Worm (Caenorhabditis elegans) whole organism, L1 larva: ENCODE results near the gene K10C2.2.

ENCODE experiments used
- C34B4.2 ChIP-seq: sonication (generic microtip); optimal IDR thresholded peaks from 2 replicates; lab custom pipeline; 2017; ENCODE audit warnings: mild to moderate bottlenecking, missing genetic modification characterization, missing compliant biosample characterization
- alr-1 ChIP-seq: fragments of 200-800 bp; sonication (Bioruptor generic); optimal IDR thresholded peaks from 2 replicates; lab custom pipeline; 2018; ENCODE audit warnings: borderline replicate concordance, mild to moderate bottlenecking, missing genetic modification characterization, missing compliant biosample characterization
- ceh-8 ChIP-seq: fragments of 200-800 bp; sonication (Bioruptor generic); optimal IDR thresholded peaks from 2 replicates; lab custom pipeline; 2018; ENCODE audit warnings: mild to moderate bottlenecking, missing genetic modification characterization, moderate library complexity, missing compliant biosample characterization
- ceh-82 ChIP-seq, 3 experiments: fragments of 150-350 bp in 1 of 3; sonication (generic microtip) in 2 of 3; optimal IDR thresholded peaks; 2 replicates each; lab custom pipeline; 2014 to 2017; ENCODE audit warnings: missing biosample characterization in 3 of 3, missing genetic modification characterization in 3 of 3
- dsc-1 ChIP-seq: sonication (generic microtip); optimal IDR thresholded peaks from 2 replicates; lab custom pipeline; 2016; ENCODE audit warnings: mild to moderate bottlenecking, missing genetic modification characterization, missing compliant biosample characterization
- efl-1 ChIP-seq, 4 experiments: fragments of 150-350 bp; optimal IDR thresholded peaks in 3 of 4; peaks in 1 of 4; 1 replicate in 1 of 4; 2 replicates in 3 of 4; lab custom pipeline; 2014; ENCODE audit warnings: missing biosample characterization in 2 of 4, missing genetic modification characterization in 2 of 4, missing genetic modification reagents in 2 of 4
- elt-2 ChIP-seq: sonication (generic microtip); optimal IDR thresholded peaks from 2 replicates; lab custom pipeline; 2016; ENCODE audit warnings: missing genetic modification characterization, mild to moderate bottlenecking, inconsistent platforms, missing compliant biosample characterization, missing genetic modification reagents
- ets-5 ChIP-seq: fragments of 200-800 bp; sonication (Bioruptor generic); IDR thresholded peaks from 2 replicates; pipeline ENCODE4 v1.3.6; 2022; ENCODE audit warnings: missing genetic modification characterization, missing compliant biosample characterization
- fkh-4 ChIP-seq: sonication (generic microtip); optimal IDR thresholded peaks from 2 replicates; lab custom pipeline; 2016; ENCODE audit warnings: missing compliant biosample characterization, missing genetic modification characterization, borderline replicate concordance
- hlh-17 ChIP-seq: fragments of 200-800 bp; sonication (Bioruptor generic); optimal IDR thresholded peaks from 2 replicates; lab custom pipeline; 2018; ENCODE audit warnings: missing genetic modification characterization, mild to moderate bottlenecking, missing compliant biosample characterization, moderate library complexity, borderline replicate concordance
- hlh-4 ChIP-seq: sonication (generic microtip); optimal IDR thresholded peaks from 2 replicates; lab custom pipeline; 2016; ENCODE audit warnings: mild to moderate bottlenecking, missing genetic modification characterization, missing compliant biosample characterization
- irx-1 ChIP-seq: sonication (generic microtip); optimal IDR thresholded peaks from 2 replicates; lab custom pipeline; 2016; ENCODE audit warnings: missing genetic modification characterization, missing compliant biosample characterization
- lin-14 ChIP-seq: fragments of 200-800 bp; sonication (Bioruptor generic); optimal IDR thresholded peaks from 2 replicates; lab custom pipeline; 2018; ENCODE audit warnings: mild to moderate bottlenecking, missing genetic modification characterization, moderate library complexity, missing compliant biosample characterization
- lin-35 ChIP-seq, 2 experiments: fragments of 150-350 bp; optimal IDR thresholded peaks; 2 replicates each; lab custom pipeline; 2014; ENCODE audit warnings: missing biosample characterization in 2 of 2, missing genetic modification characterization in 2 of 2, missing genetic modification reagents in 2 of 2
- lin-39 ChIP-seq: fragments of 150-350 bp; optimal IDR thresholded peaks from 2 replicates; lab custom pipeline; 2014; ENCODE audit warnings: missing biosample characterization, missing genetic modification reagents, missing genetic modification characterization
- lir-3 ChIP-seq: sonication (generic microtip); optimal IDR thresholded peaks from 2 replicates; lab custom pipeline; 2016; ENCODE audit warnings: mild to moderate bottlenecking, missing genetic modification characterization, moderate library complexity, missing compliant biosample characterization; ENCODE audit not compliant: poor library complexity
- lsy-2 ChIP-seq, 2 experiments: fragments of 150-350 bp; optimal IDR thresholded peaks; 2 replicates each; lab custom pipeline; 2014; ENCODE audit warnings: missing biosample characterization in 2 of 2, missing genetic modification characterization in 2 of 2
- mdl-1 ChIP-seq, 2 experiments: fragments of 150-350 bp; optimal IDR thresholded peaks; 2 replicates each; lab custom pipeline; 2014 to 2017; ENCODE audit warnings: missing biosample characterization in 2 of 2, missing genetic modification characterization in 2 of 2, inconsistent platforms in 1 of 2
- nhr-19 ChIP-seq: fragments of 200-800 bp; sonication (Bioruptor generic); conservative IDR thresholded peaks from 2 replicates; pipeline ENCODE4 v1.3.6; 2022; ENCODE audit warnings: missing genetic modification characterization, missing compliant biosample characterization
- nhr-20 ChIP-seq: sonication (generic microtip); optimal IDR thresholded peaks from 2 replicates; lab custom pipeline; 2016; ENCODE audit warnings: mild to moderate bottlenecking, missing genetic modification characterization, missing compliant biosample characterization
- nhr-237 ChIP-seq: fragments of 150-350 bp; optimal IDR thresholded peaks from 2 replicates; lab custom pipeline; 2014; ENCODE audit warnings: missing biosample characterization, missing genetic modification characterization
- nhr-28 ChIP-seq: fragments of 150-350 bp; optimal IDR thresholded peaks from 2 replicates; lab custom pipeline; 2014; ENCODE audit warnings: missing biosample characterization, missing genetic modification characterization
- nhr-47 ChIP-seq: sonication (generic microtip); optimal IDR thresholded peaks from 2 replicates; lab custom pipeline; 2016; ENCODE audit warnings: mild to moderate bottlenecking, missing genetic modification characterization, moderate library complexity, missing compliant biosample characterization
- nhr-71 ChIP-seq: sonication (generic microtip); optimal IDR thresholded peaks from 2 replicates; lab custom pipeline; 2016; ENCODE audit warnings: mild to moderate bottlenecking, missing genetic modification characterization, moderate library complexity, missing compliant biosample characterization
- nhr-76 ChIP-seq: sonication (generic microtip); optimal IDR thresholded peaks from 2 replicates; lab custom pipeline; 2017; ENCODE audit warnings: missing biosample characterization, missing genetic modification characterization
- pag-3 ChIP-seq: sonication (generic microtip); optimal IDR thresholded peaks from 2 replicates; lab custom pipeline; 2017; ENCODE audit warnings: missing genetic modification characterization, mild to moderate bottlenecking, missing compliant biosample characterization, antibody characterized with exemption, borderline replicate concordance; ENCODE audit not compliant: insufficient read depth
- rnt-1 ChIP-seq: sonication (generic microtip); optimal IDR thresholded peaks from 2 replicates; lab custom pipeline; 2016; ENCODE audit warnings: mild to moderate bottlenecking, missing genetic modification characterization, moderate library complexity, missing compliant biosample characterization
- skn-1 ChIP-seq: fragments of 150-350 bp; optimal IDR thresholded peaks from 2 replicates; lab custom pipeline; 2014; ENCODE audit warnings: missing biosample characterization, missing genetic modification characterization
- snu-23 ChIP-seq: sonication (generic microtip); optimal IDR thresholded peaks from 2 replicates; lab custom pipeline; 2016; ENCODE audit warnings: missing genetic modification characterization, missing compliant biosample characterization
- sox-4 ChIP-seq: sonication (generic microtip); optimal IDR thresholded peaks from 2 replicates; lab custom pipeline; 2016; ENCODE audit warnings: missing genetic modification characterization, missing compliant biosample characterization
- sup-37 ChIP-seq: fragments of 200-800 bp; sonication (Bioruptor generic); optimal IDR thresholded peaks from 2 replicates; lab custom pipeline; 2018; ENCODE audit warnings: mild to moderate bottlenecking, missing genetic modification characterization, missing compliant biosample characterization
- swsn-7 ChIP-seq: sonication (generic microtip); optimal IDR thresholded peaks from 2 replicates; lab custom pipeline; 2016; ENCODE audit warnings: missing genetic modification characterization, missing compliant biosample characterization
- tbx-2 ChIP-seq: sonication (generic microtip); optimal IDR thresholded peaks from 2 replicates; lab custom pipeline; 2016; ENCODE audit warnings: missing genetic modification characterization, missing compliant biosample characterization
- unc-130 ChIP-seq: fragments of 150-350 bp; optimal IDR thresholded peaks from 2 replicates; lab custom pipeline; 2017; ENCODE audit warnings: missing biosample characterization, missing genetic modification characterization, inconsistent platforms
- unc-98 ChIP-seq: fragments of 200-800 bp; sonication (Bioruptor generic); IDR thresholded peaks from 2 replicates; pipeline ENCODE4 v1.3.6; 2022; ENCODE audit warnings: missing genetic modification characterization, missing compliant biosample characterization
- xbp-1 ChIP-seq: sonication (generic microtip); optimal IDR thresholded peaks from 2 replicates; lab custom pipeline; 2016; ENCODE audit warnings: missing genetic modification characterization, missing compliant biosample characterization
- ztf-4 ChIP-seq: fragments of 150-350 bp; optimal IDR thresholded peaks from 2 replicates; lab custom pipeline; 2014; ENCODE audit warnings: missing biosample characterization, missing genetic modification characterization

Gene K10C2.2

DNA sequence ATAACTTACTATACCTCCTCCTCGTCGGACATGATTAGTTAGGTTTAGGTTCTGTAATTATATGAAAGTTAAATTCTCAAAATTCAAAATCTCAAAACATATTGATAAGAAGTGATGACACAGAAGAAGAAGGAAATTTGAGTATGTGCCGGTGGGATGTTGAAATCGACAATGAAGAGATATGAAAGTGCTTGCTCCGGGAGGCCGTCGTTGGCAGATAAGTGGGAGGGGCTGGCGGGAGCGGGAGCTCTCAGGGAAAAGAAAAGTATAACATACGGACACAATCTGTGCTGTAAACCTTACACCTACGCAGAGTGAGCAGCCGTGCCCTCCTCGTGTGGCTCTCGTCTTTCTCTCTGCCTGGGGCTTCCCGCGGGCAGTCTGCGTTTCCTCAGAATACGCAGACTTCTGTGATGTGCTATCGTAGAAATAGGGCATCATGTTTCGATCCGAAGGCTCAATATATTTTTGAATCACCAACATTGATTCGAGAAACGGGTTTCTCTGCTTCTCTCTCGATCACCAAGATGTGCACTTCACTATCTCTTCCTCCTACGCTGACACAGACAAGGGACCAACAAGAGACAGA is 23.3 kb downstream of the K10C2.2 start, which contains the start of gene mup-2:
Gene mup-2 (minus strand): TSS at position 51 of the 589 bp plus-strand sequence.
- TF ChIP-seq lsy-2 (tag; optimal IDR thresholded peaks at IDR 0.05; lab: Kevin White, UChicago) (peak; percentile 22 to 60), snu-23 (peak; percentile 61), efl-1 (optimal IDR thresholded peaks at IDR 0.05; lab: Kevin White, UChicago) (peak in 1 of 2 experiments; percentile 21), efl-1 (GFP tag; optimal IDR thresholded peaks at IDR 0.05 in 1 of 2; lab: Kevin White, UChicago) (peak in 1 of 2 experiments; percentile 0), mdl-1 (tag; optimal IDR thresholded peaks at IDR 0.05; lab: Kevin White, UChicago) (peak in 1 of 2 experiments; percentile 20), swsn-7 (peak; percentile 24), pag-3 (tag; lab: Kevin White, UChicago) (peak; percentile 77), dsc-1 (tag; lab: Kevin White, UChicago) (peak; percentile 88), sox-4 (tag; lab: Kevin White, UChicago) (no peak), lin-14 (peak; percentile 80), lin-35 (GFP tag; optimal IDR thresholded peaks at IDR 0.05; lab: Kevin White, UChicago) (no peak), nhr-237 (no peak), ztf-4 (tag; lab: Kevin White, UChicago) (peak; percentile 7), lin-39 (peak; percentile 2), fkh-4 (tag; lab: Kevin White, UChicago) (peak; percentile 13), nhr-19 (GFP tag; lab: Robert Waterston, UW) (peak; percentile 62), tbx-2 (tag; lab: Kevin White, UChicago) (peak; percentile 49), lir-3 (peak; percentile 17), irx-1 (tag; lab: Kevin White, UChicago) (peak; percentile 7), xbp-1 (tag; lab: Kevin White, UChicago) (peak; percentile 8), nhr-20 (tag; lab: Kevin White, UChicago) (peak; percentile 50), nhr-71 (tag; lab: Kevin White, UChicago) (peak; percentile 89), alr-1 (no peak), sup-37 (GFP tag; lab: Kevin White, UChicago) (peak; percentile 9), ceh-82 (tag; optimal IDR thresholded peaks at IDR 0.05; lab: Kevin White, UChicago) (no peak), unc-130 (peak; percentile 50), rnt-1 (peak; percentile 69), hlh-17 (GFP tag; lab: Kevin White, UChicago) (no peak), nhr-47 (tag; lab: Kevin White, UChicago) (peak; percentile 18), unc-98 (GFP tag; lab: Robert Waterston, UW) (peak; percentile 30; the same call in 1 of the 2 replicates), hlh-4 (tag; lab: Kevin White, UChicago) (no peak)
- TF ChIP-seq, all 84 proteins: peak for 23

DNA sequence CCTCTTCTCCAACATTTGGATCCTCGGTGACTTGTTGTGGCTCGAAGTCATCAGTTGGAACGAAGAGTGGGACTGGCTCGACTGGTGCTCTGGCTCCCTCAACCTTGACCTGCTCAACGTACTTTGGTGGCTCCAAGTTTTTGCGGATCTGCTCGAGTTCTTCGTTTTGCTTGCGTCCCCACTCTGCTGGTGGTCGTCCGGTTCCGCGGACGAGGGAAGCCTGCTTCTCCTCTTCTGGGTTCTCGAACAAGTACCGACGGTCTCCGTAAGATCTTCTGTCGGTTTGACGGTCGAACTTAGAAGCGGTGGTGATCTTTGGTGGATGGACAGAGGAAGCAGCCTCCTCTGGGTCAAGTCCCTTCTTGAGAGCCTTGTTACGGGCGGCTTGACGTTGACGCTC is 24.9 kb downstream of the K10C2.2 start:
- TF ChIP-seq lir-3 (no peak), nhr-237 (no peak)

DNA sequence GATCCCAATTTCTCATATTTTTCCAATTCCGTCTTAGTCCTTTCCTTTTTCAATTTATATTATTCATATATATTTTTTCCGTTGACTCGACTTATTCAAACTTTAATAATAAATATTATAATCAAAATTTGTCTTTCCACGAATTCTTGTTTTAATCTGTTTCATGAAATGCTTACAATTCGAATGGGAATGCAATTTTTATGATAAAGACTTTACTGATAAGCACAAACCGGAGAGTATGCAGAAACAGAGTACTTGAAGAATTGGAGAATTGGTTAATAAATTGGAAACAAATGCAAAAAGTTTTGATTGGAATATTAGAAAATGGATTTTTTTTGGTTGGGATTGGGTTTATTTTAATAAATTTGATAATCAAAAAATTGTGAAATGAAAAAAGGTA is 25.3 kb downstream of the K10C2.2 start:
- TF ChIP-seq ceh-8 (no peak), elt-2 (tag; lab: Kevin White, UChicago) (peak; percentile 82), ets-5 (no peak), dsc-1 (tag; lab: Kevin White, UChicago) (no peak), lin-14 (peak; percentile 30)

DNA sequence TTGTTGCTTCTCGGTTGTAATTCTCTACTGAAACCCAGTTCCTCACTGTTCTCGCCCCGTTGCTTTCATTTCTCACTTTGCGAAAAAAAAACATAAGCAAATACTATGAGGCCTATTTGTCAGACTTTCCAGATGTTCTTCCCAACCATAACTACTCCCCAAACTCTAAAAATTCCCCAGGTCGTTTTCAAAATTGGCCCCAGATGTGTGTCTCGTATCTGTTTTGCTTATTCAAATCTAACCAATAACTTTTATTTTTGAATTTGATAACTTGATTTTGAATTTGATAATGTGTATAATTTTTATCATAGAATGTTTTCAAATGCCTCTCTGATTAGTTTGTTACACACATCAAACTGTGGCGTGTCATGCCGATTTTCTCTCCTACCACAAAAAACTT is 25.8 kb downstream of the K10C2.2 start:
- TF ChIP-seq nhr-76 (tag; lab: Kevin White, UChicago) (no peak), tbx-2 (tag; lab: Kevin White, UChicago) (no peak), fkh-4 (tag; lab: Kevin White, UChicago) (peak; percentile 65), C34B4.2 (tag; lab: Kevin White, UChicago) (no peak), skn-1 (tag; lab: Kevin White, UChicago) (no peak), dsc-1 (tag; lab: Kevin White, UChicago) (peak; percentile 81), nhr-28 (tag; lab: Kevin White, UChicago) (no peak), efl-1 (optimal IDR thresholded peaks at IDR 0.05; lab: Kevin White, UChicago) (no peak), efl-1 (GFP tag; optimal IDR thresholded peaks at IDR 0.05 in 1 of 2; lab: Kevin White, UChicago) (peak in 1 of 2 experiments; percentile 70)
